Worm (Caenorhabditis elegans): ENCODE data around the gene igcm-2.

The igcm-2 gene

DNA sequence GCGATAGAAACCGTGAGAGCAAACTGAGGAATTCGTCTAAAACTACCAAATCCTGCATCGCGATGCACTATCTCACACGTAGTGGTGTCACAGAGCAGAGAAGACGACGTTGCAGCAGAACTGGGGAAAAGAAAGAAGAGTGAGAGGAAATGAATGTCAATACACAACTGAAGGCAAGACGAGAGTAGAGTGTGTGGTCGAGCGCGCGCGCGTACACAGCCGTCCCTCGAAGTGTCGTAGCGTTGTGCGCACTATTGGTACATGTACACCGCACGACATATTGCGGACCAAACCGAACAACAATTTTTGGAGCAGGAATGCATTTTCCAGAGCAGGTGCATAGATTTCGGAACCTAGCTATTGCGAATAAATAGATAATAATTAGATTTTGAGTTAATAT lies 13.0 kb downstream of the igcm-2 start (continued):
- TF ChIP-seq B0035.1 (tag; optimal IDR thresholded peaks at IDR 0.05) (no peak), ceh-91 (GFP tag; IDR thresholded peaks at IDR 0.05) (no peak), madf-8 (GFP tag; conservative IDR thresholded peaks at IDR 0.05) (no peak), ztf-3 (GFP tag; optimal IDR thresholded peaks at IDR 0.05) (no peak), dpl-1 (GFP tag; optimal IDR thresholded peaks at IDR 0.05) (no peak), F33H1.4 (GFP tag; IDR thresholded peaks at IDR 0.05) (no peak), hrde-1 (tag; optimal IDR thresholded peaks at IDR 0.05; ENCODE audit: borderline replicate concordance) (no peak), F10E7.11 (tag; optimal IDR thresholded peaks at IDR 0.05) (no peak), efl-1 (GFP tag; optimal IDR thresholded peaks at IDR 0.05) (peak; percentile 16), repo-1 (tag; optimal IDR thresholded peaks at IDR 0.05) (no peak), lin-26 (GFP tag; IDR thresholded peaks at IDR 0.05) (peak; percentile 64), sdz-38 (tag; optimal IDR thresholded peaks at IDR 0.05) (no peak), T07F8.4 (tag; optimal IDR thresholded peaks at IDR 0.05) (no peak), K11D2.4 (GFP tag; IDR thresholded peaks at IDR 0.05) (no peak), F57A8.1 (GFP tag; optimal IDR thresholded peaks at IDR 0.05) (no peak), ztf-6 (GFP tag; IDR thresholded peaks at IDR 0.05) (0 out of 2 replicates have a peak, but pooled peaks have one; percentile 25), Y53F4B.3 (GFP tag; IDR thresholded peaks at IDR 0.05) (no peak), lag-1 (GFP tag; IDR thresholded peaks at IDR 0.05) (no peak), T26A5.8 (tag; optimal IDR thresholded peaks at IDR 0.05) (no peak), mes-4 (tag; optimal IDR thresholded peaks at IDR 0.05) (no peak), hmg-20 (GFP tag; IDR thresholded peaks at IDR 0.05) (no peak), unc-130 (GFP tag; optimal IDR thresholded peaks at IDR 0.05) (no peak), F39B2.1 (GFP tag; IDR thresholded peaks at IDR 0.05) (no peak), C17E4.6 (GFP tag; IDR thresholded peaks at IDR 0.05) (no peak), lsy-27 (tag; optimal IDR thresholded peaks at IDR 0.05; ENCODE audit: borderline replicate concordance, insufficient read depth) (no peak), let-526 (GFP tag; IDR thresholded peaks at IDR 0.05) (no peak), zfh-2 (GFP tag; conservative IDR thresholded peaks at IDR 0.05) (no peak; the same call in 1 of the 2 replicates), bed-2 (GFP tag; IDR thresholded peaks at IDR 0.05) (no peak), Y95B8A.8 (GFP tag; IDR thresholded peaks at IDR 0.05) (no peak), Y79H2A.3 (GFP tag; conservative IDR thresholded peaks at IDR 0.05) (no peak), sptf-2 (GFP tag; optimal IDR thresholded peaks at IDR 0.05) (no peak), unc-62 (GFP tag; optimal IDR thresholded peaks at IDR 0.05) (no peak), lin-35 (GFP tag; optimal IDR thresholded peaks at IDR 0.05) (no peak), hsf-1 (GFP tag; IDR thresholded peaks at IDR 0.05) (no peak), madf-3 (GFP tag; IDR thresholded peaks at IDR 0.05) (0 out of 2 replicates have a peak, but pooled peaks have one; percentile 52), madf-10 (tag; optimal IDR thresholded peaks at IDR 0.05) (peak; percentile 34), lir-1 (GFP tag; conservative IDR thresholded peaks at IDR 0.05) (no peak), D2030.7 (GFP tag; IDR thresholded peaks at IDR 0.05) (no peak), snpc-4 (GFP tag; optimal IDR thresholded peaks at IDR 0.05) (no peak), snpc-4 (tag; optimal IDR thresholded peaks at IDR 0.05) (peak in 1 of 4 experiments; percentile 42), ztf-28 (GFP tag; IDR thresholded peaks at IDR 0.05) (no peak), F23B12.7 (tag; optimal IDR thresholded peaks at IDR 0.05; ENCODE audit: insufficient read depth) (no peak), rec-8 (tag; optimal IDR thresholded peaks at IDR 0.05) (no peak), attf-6 (GFP tag; IDR thresholded peaks at IDR 0.05) (no peak), attf-3 (GFP tag; conservative IDR thresholded peaks at IDR 0.05) (no peak), snpc-3.4 (tag; optimal IDR thresholded peaks at IDR 0.05) (peak; percentile 10), athp-1 (tag; optimal IDR thresholded peaks at IDR 0.05) (no peak), nfyb-1 (GFP tag; IDR thresholded peaks at IDR 0.05) (peak; percentile 47; the same call in 1 of the 2 replicates), hmg-1.2 (GFP tag; IDR thresholded peaks at IDR 0.05) (peak; percentile 38; the same call in 1 of the 2 replicates)

Data from whole organism, young adult.